Worm (Caenorhabditis elegans) whole organism, young adult: Measurements from ENCODE around the gene Y116A8C.19.

Source experiments
- D2030.7 ChIP-seq: fragments of 200-800 bp; sonication (Bioruptor generic); IDR thresholded peaks from 2 replicates; pipeline ENCODE4 v1.3.6; 2022; ENCODE audit warnings: missing genetic modification reagents, missing genetic modification characterization, missing compliant biosample characterization
- F33H1.4 ChIP-seq: fragments of 200-800 bp; sonication (Bioruptor generic); IDR thresholded peaks from 2 replicates; pipeline ENCODE4 v1.3.6; 2022; ENCODE audit warnings: missing genetic modification reagents, missing genetic modification characterization, missing compliant biosample characterization
- F37B4.10 ChIP-seq: fragments of 200-800 bp; sonication (Bioruptor generic); IDR thresholded peaks from 2 replicates; pipeline ENCODE4 v1.3.6; 2022; ENCODE audit warnings: missing genetic modification characterization, missing compliant biosample characterization
- F49E8.2 ChIP-seq: sonication (generic microtip); optimal IDR thresholded peaks from 3 replicates; lab custom pipeline; 2017; ENCODE audit warnings: missing genetic modification characterization, mild to moderate bottlenecking, missing compliant biosample characterization, antibody characterized with exemption, moderate library complexity; ENCODE audit not compliant: insufficient read depth
- F55B11.4 ChIP-seq: sonication (generic microtip); optimal IDR thresholded peaks from 2 replicates; lab custom pipeline; 2016; ENCODE audit warnings: missing compliant biosample characterization, missing genetic modification characterization, borderline replicate concordance; ENCODE audit not compliant: insufficient read depth
- K11D2.4 ChIP-seq: fragments of 200-800 bp; sonication (Bioruptor generic); IDR thresholded peaks from 2 replicates; pipeline ENCODE4 v1.3.6; 2022; ENCODE audit warnings: missing genetic modification reagents, missing genetic modification characterization, missing compliant biosample characterization
- K12H6.12 ChIP-seq: fragments of 200-800 bp; sonication (Bioruptor generic); optimal IDR thresholded peaks from 2 replicates; lab custom pipeline; 2018; ENCODE audit warnings: mild to moderate bottlenecking, missing genetic modification characterization, missing compliant biosample characterization
- T07F8.4 ChIP-seq: sonication (generic microtip); optimal IDR thresholded peaks from 2 replicates; lab custom pipeline; 2016; ENCODE audit warnings: mild to moderate bottlenecking, missing genetic modification characterization, moderate library complexity, missing compliant biosample characterization
- T26A5.8 ChIP-seq: sonication (generic microtip); optimal IDR thresholded peaks from 2 replicates; lab custom pipeline; 2016; ENCODE audit warnings: missing genetic modification characterization, missing compliant biosample characterization
- Y56A3A.18 ChIP-seq: fragments of 200-800 bp; sonication (Bioruptor generic); IDR thresholded peaks from 2 replicates; pipeline ENCODE4 v1.3.6; 2022; ENCODE audit warnings: missing genetic modification reagents, missing genetic modification characterization, missing compliant biosample characterization
- Y67H2A.10 ChIP-seq: fragments of 200-800 bp; sonication (Bioruptor generic); conservative IDR thresholded peaks from 2 replicates; pipeline ENCODE4 v1.3.6; 2022; ENCODE audit warnings: missing genetic modification reagents, missing genetic modification characterization, missing compliant biosample characterization
- Y79H2A.3 ChIP-seq: fragments of 200-800 bp; sonication (Bioruptor generic); conservative IDR thresholded peaks from 2 replicates; pipeline ENCODE4 v1.3.6; 2022; ENCODE audit warnings: missing genetic modification reagents, missing genetic modification characterization, missing compliant biosample characterization
- Y95B8A.8 ChIP-seq: fragments of 200-800 bp; sonication (Bioruptor generic); IDR thresholded peaks from 2 replicates; pipeline ENCODE4 v1.3.6; 2022; ENCODE audit warnings: missing genetic modification reagents, missing genetic modification characterization, missing compliant biosample characterization
- akir-1 ChIP-seq: fragments of 200-800 bp; sonication (Bioruptor generic); optimal IDR thresholded peaks from 2 replicates; lab custom pipeline; 2018; ENCODE audit warnings: mild to moderate bottlenecking, missing genetic modification characterization, moderate library complexity, missing compliant biosample characterization
- atf-7 ChIP-seq: sonication (generic microtip); optimal IDR thresholded peaks from 2 replicates; lab custom pipeline; 2017; ENCODE audit warnings: mild to moderate bottlenecking, missing genetic modification characterization, missing compliant biosample characterization
- attf-5 ChIP-seq: fragments of 200-800 bp; sonication (Bioruptor generic); optimal IDR thresholded peaks from 2 replicates; lab custom pipeline; 2018; ENCODE audit warnings: mild to moderate bottlenecking, missing genetic modification characterization, missing compliant biosample characterization
- bed-2 ChIP-seq: fragments of 200-800 bp; sonication (Bioruptor generic); IDR thresholded peaks from 2 replicates; pipeline ENCODE4 v1.3.6; 2022; ENCODE audit warnings: missing genetic modification reagents, missing genetic modification characterization, missing compliant biosample characterization
- ceh-40 ChIP-seq: fragments of 200-800 bp; sonication (Bioruptor generic); IDR thresholded peaks from 2 replicates; pipeline ENCODE4 v1.3.6; 2022; ENCODE audit warnings: missing genetic modification characterization, missing compliant biosample characterization
- ceh-58 ChIP-seq: fragments of 200-800 bp; sonication (Bioruptor generic); IDR thresholded peaks from 2 replicates; pipeline ENCODE4 v1.3.6; 2022; ENCODE audit warnings: missing genetic modification characterization, missing compliant biosample characterization
- ceh-79 ChIP-seq: sonication (generic microtip); optimal IDR thresholded peaks from 2 replicates; lab custom pipeline; 2017; ENCODE audit warnings: mild to moderate bottlenecking, missing genetic modification characterization, missing compliant biosample characterization
- dox-1 ChIP-seq: fragments of 200-800 bp; sonication (Bioruptor generic); IDR thresholded peaks from 2 replicates; pipeline ENCODE4 v1.3.6; 2022; ENCODE audit warnings: missing genetic modification reagents, missing genetic modification characterization, missing compliant biosample characterization
- egl-44 ChIP-seq: fragments of 200-800 bp; sonication (Bioruptor generic); IDR thresholded peaks from 2 replicates; pipeline ENCODE4 v1.3.6; 2022; ENCODE audit warnings: missing genetic modification reagents, missing genetic modification characterization, missing compliant biosample characterization
- ekl-4 ChIP-seq: fragments of 200-800 bp; sonication (Bioruptor generic); IDR thresholded peaks from 2 replicates; pipeline ENCODE4 v1.3.6; 2022; ENCODE audit warnings: missing genetic modification reagents, missing genetic modification characterization, missing compliant biosample characterization
- ets-4 ChIP-seq: fragments of 200-800 bp; sonication (Bioruptor generic); optimal IDR thresholded peaks from 2 replicates; lab custom pipeline; 2018; ENCODE audit warnings: mild to moderate bottlenecking, missing genetic modification characterization, missing compliant biosample characterization
- him-1 ChIP-seq: sonication (generic microtip); optimal IDR thresholded peaks from 2 replicates; lab custom pipeline; 2016; ENCODE audit warnings: missing genotype, missing genetic modification reagents, missing genetic modification characterization, missing compliant biosample characterization
- hlh-26 ChIP-seq: fragments of 200-800 bp; sonication (Bioruptor generic); conservative IDR thresholded peaks from 2 replicates; pipeline ENCODE4 v1.3.6; 2022; ENCODE audit warnings: missing genetic modification reagents, missing genetic modification characterization, missing compliant biosample characterization
- hmg-1.2 ChIP-seq: fragments of 200-800 bp; sonication (Bioruptor generic); IDR thresholded peaks from 2 replicates; pipeline ENCODE4 v1.3.6; 2022; ENCODE audit warnings: missing genetic modification reagents, missing genetic modification characterization, missing compliant biosample characterization
- hsf-1 ChIP-seq: fragments of 200-800 bp; sonication (Bioruptor generic); IDR thresholded peaks from 2 replicates; pipeline ENCODE4 v1.3.6; 2022; ENCODE audit warnings: missing genetic modification reagents, missing genetic modification characterization, missing compliant biosample characterization
- let-526 ChIP-seq: fragments of 200-800 bp; sonication (Bioruptor generic); IDR thresholded peaks from 2 replicates; pipeline ENCODE4 v1.3.6; 2022; ENCODE audit warnings: missing genetic modification reagents, missing genetic modification characterization, missing compliant biosample characterization
- let-607 ChIP-seq, 2 experiments: fragments of 200-800 bp in 1 of 2; sonication (Bioruptor generic) in 1 of 2; sonication (generic microtip) in 1 of 2; optimal IDR thresholded peaks; 2 replicates each; lab custom pipeline; 2016 to 2018; ENCODE audit warnings: mild to moderate bottlenecking in 2 of 2, missing compliant biosample characterization in 2 of 2, missing genetic modification characterization in 2 of 2, moderate library complexity in 2 of 2, missing genotype in 1 of 2
- lir-1 ChIP-seq: fragments of 200-800 bp; sonication (Bioruptor generic); conservative IDR thresholded peaks from 2 replicates; pipeline ENCODE4 v1.3.6; 2022; ENCODE audit warnings: missing genetic modification reagents, missing genetic modification characterization, missing compliant biosample characterization
- lsl-1 ChIP-seq: fragments of 200-800 bp; sonication (Bioruptor generic); optimal IDR thresholded peaks from 2 replicates; lab custom pipeline; 2018; ENCODE audit warnings: mild to moderate bottlenecking, missing genetic modification characterization, moderate library complexity, missing compliant biosample characterization
- lsy-27 ChIP-seq: sonication (generic microtip); optimal IDR thresholded peaks from 2 replicates; lab custom pipeline; 2017; ENCODE audit warnings: missing genetic modification characterization, mild to moderate bottlenecking, missing compliant biosample characterization, antibody characterized with exemption, missing genotype, borderline replicate concordance; ENCODE audit not compliant: insufficient read depth
- madf-10 ChIP-seq: sonication (generic microtip); optimal IDR thresholded peaks from 2 replicates; lab custom pipeline; 2016; ENCODE audit warnings: mild to moderate bottlenecking, missing genetic modification characterization, missing compliant biosample characterization
- mes-4 ChIP-seq: sonication (generic microtip); optimal IDR thresholded peaks from 2 replicates; lab custom pipeline; 2016; ENCODE audit warnings: missing genotype, missing genetic modification characterization, missing compliant biosample characterization
- mxl-1 ChIP-seq: sonication (generic microtip); optimal IDR thresholded peaks from 2 replicates; lab custom pipeline; 2016; ENCODE audit warnings: missing genetic modification characterization, missing compliant biosample characterization
- nhr-27 ChIP-seq: fragments of 200-800 bp; sonication (Bioruptor generic); optimal IDR thresholded peaks from 2 replicates; lab custom pipeline; 2018; ENCODE audit warnings: mild to moderate bottlenecking, missing genetic modification characterization, moderate library complexity, missing compliant biosample characterization
- nhr-90 ChIP-seq: sonication (generic microtip); optimal IDR thresholded peaks from 2 replicates; lab custom pipeline; 2016; ENCODE audit warnings: missing genotype, mild to moderate bottlenecking, missing genetic modification characterization, missing compliant biosample characterization
- rec-8 ChIP-seq, 2 experiments: sonication (generic microtip); optimal IDR thresholded peaks; 2 replicates each; lab custom pipeline; 2016; ENCODE audit warnings: mild to moderate bottlenecking in 2 of 2, missing genetic modification characterization in 2 of 2, missing genetic modification reagents in 2 of 2, missing genotype in 2 of 2, missing biosample characterization in 1 of 2, missing compliant biosample characterization in 1 of 2, moderate library complexity in 1 of 2
- snpc-1.1 ChIP-seq: sonication (generic microtip); optimal IDR thresholded peaks from 2 replicates; lab custom pipeline; 2017; ENCODE audit warnings: missing genetic modification characterization, mild to moderate bottlenecking, missing compliant biosample characterization, antibody characterized with exemption, moderate library complexity, missing genotype, missing genetic modification reagents; ENCODE audit not compliant: insufficient read depth
- snpc-1.3 ChIP-seq: sonication (generic microtip); optimal IDR thresholded peaks from 2 replicates; lab custom pipeline; 2017; ENCODE audit warnings: missing genetic modification characterization, mild to moderate bottlenecking, missing compliant biosample characterization, antibody characterized with exemption, moderate library complexity, missing genotype, missing genetic modification reagents; ENCODE audit not compliant: insufficient read depth
- snpc-4 ChIP-seq, 5 experiments: fragments of 150-350 bp in 1 of 5; sonication (generic microtip) in 4 of 5; optimal IDR thresholded peaks; 2 replicates each; lab custom pipeline; 2014 to 2018; ENCODE audit warnings: missing genetic modification characterization in 5 of 5, missing biosample characterization in 3 of 5, antibody characterized with exemption in 2 of 5, mild to moderate bottlenecking in 2 of 5, missing compliant biosample characterization in 2 of 5, missing genotype in 2 of 5, moderate library complexity in 2 of 5, missing genetic modification reagents in 1 of 5
- unc-130 ChIP-seq: sonication (generic microtip); optimal IDR thresholded peaks from 2 replicates; lab custom pipeline; 2016; ENCODE audit warnings: missing genetic modification reagents, missing genetic modification characterization, missing compliant biosample characterization
- unc-62 ChIP-seq: fragments of 150-350 bp; optimal IDR thresholded peaks from 2 replicates; lab custom pipeline; 2014; ENCODE audit warnings: missing biosample characterization, missing genetic modification reagents, missing genetic modification characterization
- ztf-18 ChIP-seq: sonication (generic microtip); optimal IDR thresholded peaks from 2 replicates; lab custom pipeline; 2016; ENCODE audit warnings: missing genotype, mild to moderate bottlenecking, missing genetic modification characterization, missing compliant biosample characterization
- ztf-26 ChIP-seq: sonication (generic microtip); optimal IDR thresholded peaks from 2 replicates; lab custom pipeline; 2017; ENCODE audit warnings: missing genetic modification characterization, missing compliant biosample characterization

The Y116A8C.19 gene

ce11 chrIV:17039545-17039944 is at the start of gene Y116A8C.19:
Gene Y116A8C.19, minus strand, starts transcription at chrIV:17039645.
- TF ChIP-seq hmg-1.2 (GFP tag; lab: Robert Waterston, UW) (no peak), T26A5.8 (tag; lab: Kevin White, UChicago) (no peak), nhr-27 (tag; lab: Kevin White, UChicago) (no peak), akir-1 (no peak), K11D2.4 (GFP tag; lab: Robert Waterston, UW) (no peak), hlh-26 (GFP tag; lab: Robert Waterston, UW) (no peak), ekl-4 (no peak), mxl-1 (no peak), ceh-40 (no peak), let-526 (GFP tag; lab: Robert Waterston, UW) (no peak), unc-130 (GFP tag; lab: Kevin White, UChicago) (no peak), egl-44 (no peak), attf-5 (GFP tag; lab: Kevin White, UChicago) (no peak), F33H1.4 (GFP tag; lab: Robert Waterston, UW) (no peak)
- TF ChIP-seq, all 124 proteins: peak for 0

ce11 chrIV:17088849-17089248 is 49.4 kb upstream of the Y116A8C.19 start, which contains the start of gene Y116A8C.43:
Gene Y116A8C.43, plus strand, starts transcription at chrIV:17088851.
- no peak for TF ChIP-seq K12H6.12 (tag; lab: Kevin White, UChicago)
- no peak for TF ChIP-seq atf-7 (tag; lab: Kevin White, UChicago)
- peak; percentile 31 for TF ChIP-seq mes-4 (tag; lab: Kevin White, UChicago)
- no peak for TF ChIP-seq T07F8.4 (tag; lab: Kevin White, UChicago)
- TF ChIP-seq F37B4.10 = no peak
- TF ChIP-seq Y95B8A.8 (GFP tag; lab: Robert Waterston, UW) = 0 out of 2 replicates have a peak, but pooled peaks have one; percentile 15
- TF ChIP-seq let-607 (tag; optimal IDR thresholded peaks at IDR 0.05; lab: Kevin White, UChicago) = no peak
- TF ChIP-seq Y79H2A.3 (GFP tag; lab: Robert Waterston, UW) = no peak
- TF ChIP-seq rec-8 (tag; optimal IDR thresholded peaks at IDR 0.05; lab: Kevin White, UChicago) = no peak
- TF ChIP-seq Y67H2A.10 = no peak
- TF ChIP-seq hmg-1.2 (GFP tag; lab: Robert Waterston, UW) = peak; percentile 23; the same call in 1 of the 2 replicates
- no peak for TF ChIP-seq snpc-1.1 (tag; lab: Kevin White, UChicago)
- no peak for TF ChIP-seq lir-1 (GFP tag; lab: Robert Waterston, UW)
- no peak for TF ChIP-seq ceh-79 (tag; lab: Kevin White, UChicago)
- TF ChIP-seq ztf-26 (tag; lab: Kevin White, UChicago) = no peak
- no peak for TF ChIP-seq lsy-27
- 0 out of 2 replicates have a peak, but pooled peaks have one; percentile 39 for TF ChIP-seq D2030.7 (GFP tag; lab: Robert Waterston, UW)
- TF ChIP-seq nhr-90 (tag; lab: Kevin White, UChicago) = no peak
- no peak for TF ChIP-seq hsf-1 (GFP tag; lab: Robert Waterston, UW)
- TF ChIP-seq ets-4 = no peak
- no peak for TF ChIP-seq lsl-1 (GFP tag; lab: Kevin White, UChicago)
- no peak for TF ChIP-seq madf-10 (tag; lab: Kevin White, UChicago)
- no peak for TF ChIP-seq bed-2 (GFP tag; lab: Robert Waterston, UW)
- peak; percentile 18 for TF ChIP-seq attf-5 (GFP tag; lab: Kevin White, UChicago)
- TF ChIP-seq F49E8.2 (tag; lab: Kevin White, UChicago) = peak; percentile 65
- no peak for TF ChIP-seq F55B11.4
- peak; percentile 65; the same call in 1 of the 2 replicates for TF ChIP-seq ekl-4
- TF ChIP-seq dox-1 (GFP tag; lab: Robert Waterston, UW) = no peak
- 0 out of 2 replicates have a peak, but pooled peaks have one; percentile 53 for TF ChIP-seq Y56A3A.18 (GFP tag; lab: Robert Waterston, UW)
- TF ChIP-seq snpc-1.3 = no peak
- no peak for TF ChIP-seq ceh-58 (GFP tag; lab: Robert Waterston, UW)
- TF ChIP-seq snpc-4 (GFP tag; optimal IDR thresholded peaks at IDR 0.05; lab: Kevin White, UChicago) = peak; percentile 45
- TF ChIP-seq snpc-4 (tag; optimal IDR thresholded peaks at IDR 0.05; lab: Kevin White, UChicago) = peak in 1 of 4 experiments; percentile 88
- peak; percentile 37 for TF ChIP-seq him-1 (tag; lab: Kevin White, UChicago)
- TF ChIP-seq unc-62 (GFP tag; lab: Kevin White, UChicago) = no peak
- TF ChIP-seq ztf-18 = peak; percentile 26
